Worm (Caenorhabditis elegans): ENCODE measurements around the gene col-173.

The col-173 gene

ce11 chrX:6877436-6877835 is at the start of gene col-173:
Gene col-173 (minus strand): TSS chrX:6877536.
- TF ChIP-seq hmg-11 (tag; optimal IDR thresholded peaks at IDR 0.05) = no peak
- TF ChIP-seq ceh-82 (tag; optimal IDR thresholded peaks at IDR 0.05) = no peak
- TF ChIP-seq ceh-28 (tag; optimal IDR thresholded peaks at IDR 0.05) = no peak
- TF ChIP-seq aly-2 (tag; optimal IDR thresholded peaks at IDR 0.05) = no peak
- no peak for TF ChIP-seq ztf-11 (tag; optimal IDR thresholded peaks at IDR 0.05)
- no peak for TF ChIP-seq nhr-25 (tag; optimal IDR thresholded peaks at IDR 0.05)
- no peak for TF ChIP-seq nfya-1 (tag; optimal IDR thresholded peaks at IDR 0.05; ENCODE audit: insufficient read depth)
- TF ChIP-seq lin-15B (tag; optimal IDR thresholded peaks at IDR 0.05) = no peak
- no peak for TF ChIP-seq lin-39 (tag; optimal IDR thresholded peaks at IDR 0.05)
- TF ChIP-seq nhr-67 (tag; optimal IDR thresholded peaks at IDR 0.05) = no peak
- TF ChIP-seq skn-1 (tag; optimal IDR thresholded peaks at IDR 0.05) = no peak
- TF ChIP-seq ceh-9 (tag; optimal IDR thresholded peaks at IDR 0.05) = no peak
- no peak for TF ChIP-seq pha-4 (tag; optimal IDR thresholded peaks at IDR 0.05)
- no peak for TF ChIP-seq ztf-4 (tag; optimal IDR thresholded peaks at IDR 0.05)
- no peak for TF ChIP-seq nhr-76 (tag; optimal IDR thresholded peaks at IDR 0.05)
- TF ChIP-seq elt-3 (tag; optimal IDR thresholded peaks at IDR 0.05) = no peak
- TF ChIP-seq fkh-2 (tag; optimal IDR thresholded peaks at IDR 0.05) = no peak
- TF ChIP-seq mdl-1 (tag; optimal IDR thresholded peaks at IDR 0.05) = no peak

- TF ChIP-seq nhr-25 (tag; optimal IDR thresholded peaks at IDR 0.05) (no peak), pqm-1 (tag; optimal IDR thresholded peaks at IDR 0.05) (peak; percentile 78), mml-1 (tag; optimal IDR thresholded peaks at IDR 0.05) (no peak), pha-4 (tag; optimal IDR thresholded peaks at IDR 0.05) (peak; percentile 44), egl-5 (tag; optimal IDR thresholded peaks at IDR 0.05) (no peak), elt-2 (tag; optimal IDR thresholded peaks at IDR 0.05) (peak; percentile 69), nhr-77 (tag; optimal IDR thresholded peaks at IDR 0.05) (no peak), hmg-11 (tag; optimal IDR thresholded peaks at IDR 0.05) (no peak), unc-62 (GFP tag; optimal IDR thresholded peaks at IDR 0.05) (no peak)
Measured at ce11 chrX:6926952-6927351, 49.6 kb upstream of the col-173 start.

ce11 chrX:6924461-6924860 is 47.1 kb upstream of the col-173 start, which contains the start of gene otpl-3:
Gene otpl-3 (minus strand): TSS chrX:6924764.
- no peak for TF ChIP-seq ceh-28 (tag; optimal IDR thresholded peaks at IDR 0.05)
- TF ChIP-seq unc-62 (GFP tag; optimal IDR thresholded peaks at IDR 0.05) = no peak
- no peak for TF ChIP-seq mdl-1 (tag; optimal IDR thresholded peaks at IDR 0.05)
- no peak for TF ChIP-seq ztf-11 (tag; optimal IDR thresholded peaks at IDR 0.05)
- TF ChIP-seq nhr-237 (tag; optimal IDR thresholded peaks at IDR 0.05) = no peak
- no peak for TF ChIP-seq nhr-67 (tag; optimal IDR thresholded peaks at IDR 0.05)
- no peak for TF ChIP-seq zag-1 (tag; optimal IDR thresholded peaks at IDR 0.05)
- TF ChIP-seq unc-39 (tag; optimal IDR thresholded peaks at IDR 0.05) = no peak
- no peak for TF ChIP-seq nhr-11 (tag; optimal IDR thresholded peaks at IDR 0.05)
- TF ChIP-seq egl-27 (tag; optimal IDR thresholded peaks at IDR 0.05) = no peak
- no peak for TF ChIP-seq nhr-28 (tag; optimal IDR thresholded peaks at IDR 0.05)
- TF ChIP-seq eor-1 (tag; optimal IDR thresholded peaks at IDR 0.05) = no peak
- TF ChIP-seq nhr-76 (tag; optimal IDR thresholded peaks at IDR 0.05) = no peak
- TF ChIP-seq jun-1 (tag; optimal IDR thresholded peaks at IDR 0.05) = no peak
- TF ChIP-seq pha-4 (tag; optimal IDR thresholded peaks at IDR 0.05) = peak; percentile 19
- TF ChIP-seq elt-3 (tag; optimal IDR thresholded peaks at IDR 0.05) = no peak
- TF ChIP-seq ZK546.5 (tag; optimal IDR thresholded peaks at IDR 0.05) = no peak
- peak; percentile 71 for TF ChIP-seq elt-2 (tag; optimal IDR thresholded peaks at IDR 0.05)
- TF ChIP-seq pqm-1 (tag; optimal IDR thresholded peaks at IDR 0.05) = peak; percentile 69
- TF ChIP-seq nhr-25 (tag; optimal IDR thresholded peaks at IDR 0.05) = no peak
- TF ChIP-seq daf-12 (tag; optimal IDR thresholded peaks at IDR 0.05) = no peak
- no peak for TF ChIP-seq ztf-4 (tag; optimal IDR thresholded peaks at IDR 0.05)
- no peak for TF ChIP-seq ceh-82 (tag; optimal IDR thresholded peaks at IDR 0.05)
- TF ChIP-seq ceh-16 (tag; optimal IDR thresholded peaks at IDR 0.05) = no peak
- no peak for TF ChIP-seq sea-2 (GFP tag; optimal IDR thresholded peaks at IDR 0.05)
- TF ChIP-seq nhr-77 (tag; optimal IDR thresholded peaks at IDR 0.05) = no peak

- TF ChIP-seq ceh-82 (tag; optimal IDR thresholded peaks at IDR 0.05) = no peak
- TF ChIP-seq elt-2 (tag; optimal IDR thresholded peaks at IDR 0.05) = peak; percentile 10
Measured at ce11 chrX:6920132-6920531, 42.8 kb upstream of the col-173 start.
